Fruit fly (Drosophila melanogaster): ENCODE data around the gene wb.

DNA sequence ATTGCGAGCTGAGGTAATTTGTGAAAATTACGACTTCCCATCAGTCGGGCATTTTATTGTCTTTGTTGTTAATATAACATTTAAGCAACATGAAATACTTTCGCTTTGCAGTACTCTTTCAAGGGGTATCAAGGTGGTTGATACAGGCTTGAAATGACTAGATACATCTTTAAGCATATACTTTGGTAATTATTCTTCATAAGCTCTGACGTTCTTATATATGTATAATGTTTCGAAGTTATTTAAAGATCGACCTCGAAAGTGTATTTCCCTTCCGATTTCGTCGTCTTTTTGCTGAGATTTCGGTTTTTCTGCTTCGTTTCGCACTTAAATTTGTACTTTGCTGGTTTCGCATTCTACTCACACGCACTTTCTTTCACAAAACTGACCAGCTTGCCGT lies 15.0 kb upstream of the wb start:
- TF ChIP-seq CG8478 (optimal IDR thresholded peaks at IDR 0.05) (no peak), CTCF (optimal IDR thresholded peaks at IDR 0.05) (no peak)
